Fruit fly (Drosophila melanogaster) Kc167 (cell line): ENCODE measurements around the gene Irk1.

Source experiments
- insv ChIP-seq: fragments of >200 bp; optimal IDR thresholded peaks from 3 replicates; lab custom pipeline; 2018; ENCODE audit warnings: missing external identifiers
- psq ChIP-seq: fragments of >200 bp; optimal IDR thresholded peaks from 2 replicates; lab custom pipeline; 2017; ENCODE audit warnings: missing external identifiers
- ttk ChIP-seq: sonication (Bioruptor generic); optimal IDR thresholded peaks from 2 replicates; lab custom pipeline; 2017; ENCODE audit warnings: missing external identifiers

- TF ChIP-seq psq (lab: Kevin White, UChicago) (no peak), ttk (no peak), insv (lab: Kevin White, UChicago) (no peak)
These were observed 3.8 kb downstream of the Irk1 start for dm6 chr3R:23171867-23172266.
